Worm (Caenorhabditis elegans) whole organism, young adult: ENCODE results near the gene F54E12.2.

Source experiments
- B0261.1 ChIP-seq: sonication (generic microtip); optimal IDR thresholded peaks from 2 replicates; lab custom pipeline; 2016; ENCODE audit warnings: mild to moderate bottlenecking, missing genetic modification characterization, moderate library complexity, missing compliant biosample characterization
- bed-2 ChIP-seq: fragments of 200-800 bp; sonication (Bioruptor generic); IDR thresholded peaks from 2 replicates; pipeline ENCODE4 v1.3.6; 2022; ENCODE audit warnings: missing genetic modification reagents, missing genetic modification characterization, missing compliant biosample characterization
- hsf-1 ChIP-seq: fragments of 200-800 bp; sonication (Bioruptor generic); IDR thresholded peaks from 2 replicates; pipeline ENCODE4 v1.3.6; 2022; ENCODE audit warnings: missing genetic modification reagents, missing genetic modification characterization, missing compliant biosample characterization
- let-607 ChIP-seq, 2 experiments: fragments of 200-800 bp in 1 of 2; sonication (Bioruptor generic) in 1 of 2; sonication (generic microtip) in 1 of 2; optimal IDR thresholded peaks; 2 replicates each; lab custom pipeline; 2016 to 2018; ENCODE audit warnings: mild to moderate bottlenecking in 2 of 2, missing compliant biosample characterization in 2 of 2, missing genetic modification characterization in 2 of 2, moderate library complexity in 2 of 2, missing genotype in 1 of 2
- snpc-1.3 ChIP-seq: sonication (generic microtip); optimal IDR thresholded peaks from 2 replicates; lab custom pipeline; 2017; ENCODE audit warnings: missing genetic modification characterization, mild to moderate bottlenecking, missing compliant biosample characterization, antibody characterized with exemption, moderate library complexity, missing genotype, missing genetic modification reagents; ENCODE audit not compliant: insufficient read depth

- no peak for TF ChIP-seq snpc-1.3 (tag; lab: Kevin White, UChicago)
- TF ChIP-seq hsf-1 (GFP tag; lab: Robert Waterston, UW) = no peak
- TF ChIP-seq B0261.1 (tag; lab: Kevin White, UChicago) = no peak
- TF ChIP-seq let-607 (tag; optimal IDR thresholded peaks at IDR 0.05; lab: Kevin White, UChicago) = no peak
- no peak for TF ChIP-seq bed-2 (GFP tag; lab: Robert Waterston, UW)
Observed at ce11 chrIV:11344288-11344687, 7.3 kb upstream of the F54E12.2 start.
